Fruit fly (Drosophila melanogaster): ENCODE measurements around the gene AdamTS-B.

Gene AdamTS-B

DNA sequence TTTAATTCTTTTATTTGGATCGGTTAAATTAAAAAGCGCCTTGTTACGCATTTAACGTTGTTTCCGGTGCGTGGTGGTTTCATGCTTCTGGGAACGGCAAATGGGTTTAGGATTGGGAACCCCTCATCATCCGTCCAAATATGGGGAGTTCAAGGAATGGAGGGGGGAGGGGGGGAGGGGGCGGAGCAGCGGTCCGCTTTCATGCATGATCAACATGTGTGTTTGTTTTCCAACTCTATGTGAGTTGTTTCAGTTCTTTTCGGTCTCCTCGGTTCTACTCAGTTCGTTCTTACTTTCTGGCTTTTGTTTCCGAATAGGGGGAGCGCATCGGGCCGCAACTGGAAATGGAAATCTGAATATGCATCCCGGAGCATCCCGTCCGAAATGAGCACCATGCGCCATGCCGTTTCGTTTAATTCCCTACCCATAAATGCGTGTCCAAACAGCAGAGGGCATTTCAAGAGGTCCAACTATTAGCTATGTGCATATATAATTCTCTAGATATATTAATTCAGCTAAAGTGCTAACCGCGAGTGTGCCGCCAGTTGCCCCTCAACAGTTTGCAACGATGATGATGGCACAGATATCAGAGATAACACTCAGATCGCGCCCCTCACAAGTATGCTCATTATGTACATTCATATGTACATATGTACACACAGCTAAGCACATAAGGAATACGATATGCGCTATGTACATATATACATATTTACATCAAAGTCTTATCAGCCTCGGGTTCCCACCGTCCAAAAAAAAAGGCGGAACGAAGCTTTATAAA, 20.8 kb upstream of the AdamTS-B start (continued):
- TF ChIP-seq CG34376 (GFP tag; optimal IDR thresholded peaks at IDR 0.05), result peak; percentile 95
- peak; percentile 50 for TF ChIP-seq ind (GFP tag; optimal IDR thresholded peaks at IDR 0.05)
- peak; percentile 96 for TF ChIP-seq CG10431 (GFP tag; optimal IDR thresholded peaks at IDR 0.05)
- peak; percentile 94 for TF ChIP-seq Max (GFP tag; optimal IDR thresholded peaks at IDR 0.05)
- peak; percentile 51 for TF ChIP-seq Oaz (GFP tag; IDR thresholded peaks at IDR 0.05)
- TF ChIP-seq CG6272 (GFP tag; IDR thresholded peaks at IDR 0.05), result no peak
- peak; percentile 90 for TF ChIP-seq ranshi (GFP tag; IDR thresholded peaks at IDR 0.05)
- TF ChIP-seq exex (tag; optimal IDR thresholded peaks at IDR 0.05), result peak; percentile 82
- peak; percentile 95 for TF ChIP-seq CrebB (tag; optimal IDR thresholded peaks at IDR 0.05)
- TF ChIP-seq MBD-R2 (GFP tag; IDR thresholded peaks at IDR 0.05), result peak; percentile 59; the same call in 1 of the 2 replicates
- TF ChIP-seq CG30431 (GFP tag; optimal IDR thresholded peaks at IDR 0.05), result peak; percentile 61
- TF ChIP-seq Hr51 (GFP tag; optimal IDR thresholded peaks at IDR 0.05), result peak; percentile 72 to 89
- no peak for TF ChIP-seq amos (GFP tag; IDR thresholded peaks at IDR 0.05; ENCODE audit: partially characterized antibody)
- TF ChIP-seq bsh (GFP tag; optimal IDR thresholded peaks at IDR 0.05), result peak in 1 of 2 experiments; percentile 95
- no peak for TF ChIP-seq vnd (GFP tag; IDR thresholded peaks at IDR 0.05; ENCODE audit: partially characterized antibody)
- peak; percentile 98 for TF ChIP-seq MTF-1 (GFP tag; optimal IDR thresholded peaks at IDR 0.05; ENCODE audit: borderline replicate concordance)
- peak; percentile 94 for TF ChIP-seq salm (tag; optimal IDR thresholded peaks at IDR 0.05)
- TF ChIP-seq CG12391 (tag; optimal IDR thresholded peaks at IDR 0.05), result peak; percentile 78
- TF ChIP-seq CG15514 (GFP tag; optimal IDR thresholded peaks at IDR 0.05), result peak; percentile 93
- peak; percentile 36 for TF ChIP-seq vfl (GFP tag; optimal IDR thresholded peaks at IDR 0.05)
- peak; percentile 93 for TF ChIP-seq gsb-n (tag; optimal IDR thresholded peaks at IDR 0.05)

DNA sequence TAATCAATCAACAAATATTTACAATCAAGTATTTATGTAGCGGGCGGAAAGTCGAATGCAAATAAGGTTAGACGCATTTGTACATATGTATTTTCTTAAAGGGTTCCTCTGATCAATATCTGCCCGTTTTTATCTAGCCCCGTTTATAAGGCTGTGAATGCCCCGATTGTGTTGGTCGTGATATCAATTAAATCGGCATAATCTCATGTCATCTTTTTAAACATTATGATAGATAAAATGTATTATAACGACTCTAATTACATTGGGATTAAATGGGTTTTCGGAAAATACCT, 20.2 kb upstream of the AdamTS-B start:
- TF ChIP-seq zen (tag; optimal IDR thresholded peaks at IDR 0.05) (no peak), Asciz (GFP tag; optimal IDR thresholded peaks at IDR 0.05) (peak; percentile 48), CG11456 (GFP tag; IDR thresholded peaks at IDR 0.05) (no peak), ash1 (GFP tag; optimal IDR thresholded peaks at IDR 0.05) (no peak), CG2129 (GFP tag; IDR thresholded peaks at IDR 0.05; ENCODE audit: partially characterized antibody) (no peak), Lim3 (GFP tag; IDR thresholded peaks at IDR 0.05) (no peak), Spps (tag; optimal IDR thresholded peaks at IDR 0.05) (no peak), CG7271 (tag; optimal IDR thresholded peaks at IDR 0.05) (no peak), Dll (GFP tag; IDR thresholded peaks at IDR 0.05; ENCODE audit: partially characterized antibody) (no peak), D19B (GFP tag; optimal IDR thresholded peaks at IDR 0.05) (no peak), tio (GFP tag; optimal IDR thresholded peaks at IDR 0.05) (no peak), Ssrp (tag; optimal IDR thresholded peaks at IDR 0.05) (no peak), lab (GFP tag; optimal IDR thresholded peaks at IDR 0.05) (no peak), CG13296 (GFP tag; optimal IDR thresholded peaks at IDR 0.05) (peak; percentile 21), CG18764 (GFP tag; optimal IDR thresholded peaks at IDR 0.05) (no peak), Fer3 (tag; optimal IDR thresholded peaks at IDR 0.05) (no peak), CG30020 (tag; optimal IDR thresholded peaks at IDR 0.05) (no peak), CG17612 (GFP tag; IDR thresholded peaks at IDR 0.05) (peak; percentile 2; the same call in 1 of the 2 replicates), CG1024 (GFP tag; IDR thresholded peaks at IDR 0.05) (no peak), Stat92E (GFP tag; optimal IDR thresholded peaks at IDR 0.05) (no peak), grn (GFP tag; optimal IDR thresholded peaks at IDR 0.05) (peak; percentile 60), BEAF-32 (GFP tag; optimal IDR thresholded peaks at IDR 0.05) (no peak), HHEX (GFP tag; optimal IDR thresholded peaks at IDR 0.05) (peak; percentile 31), Elba2 (GFP tag; optimal IDR thresholded peaks at IDR 0.05) (no peak), CG17361 (GFP tag; IDR thresholded peaks at IDR 0.05) (peak; percentile 33; the same call in 1 of the 3 replicates), MTF-1 (GFP tag; optimal IDR thresholded peaks at IDR 0.05; ENCODE audit: borderline replicate concordance) (no peak), CG31441 (GFP tag; IDR thresholded peaks at IDR 0.05) (peak; percentile 9), CG18619 (GFP tag; optimal IDR thresholded peaks at IDR 0.05) (peak; percentile 3)
